Fruit fly (Drosophila melanogaster) whole organism, embryonic: Measurements from ENCODE around the gene Polr1H.

Source experiments
- Abd-B ChIP-seq: fragments of 200-800 bp; sonication (Bioruptor generic); optimal IDR thresholded peaks from 2 replicates; lab custom pipeline; 2018; ENCODE audit warnings: missing biosample characterization, mild to moderate bottlenecking, missing genetic modification characterization, moderate library complexity
- C15 ChIP-seq: fragments of 200-800 bp; sonication (Bioruptor generic); IDR thresholded peaks from 3 replicates; pipeline ENCODE4 v1.3.6; 2022; ENCODE audit warnings: missing biosample characterization, missing genetic modification characterization
- CG11398 ChIP-seq: fragments of 200-800 bp; sonication (Bioruptor generic); optimal IDR thresholded peaks from 2 replicates; lab custom pipeline; 2016; ENCODE audit warnings: missing biosample characterization, missing genetic modification characterization
- CG11696 ChIP-seq: fragments of 200-800 bp; sonication (Bioruptor generic); IDR thresholded peaks from 2 replicates; pipeline ENCODE4 v1.3.6; 2022; ENCODE audit warnings: missing biosample characterization, missing genetic modification characterization
- CG12071 ChIP-seq: fragments of 200-800 bp; sonication (Bioruptor generic); optimal IDR thresholded peaks from 3 replicates; lab custom pipeline; 2018; ENCODE audit warnings: missing biosample characterization, mild to moderate bottlenecking, missing genetic modification characterization
- CG14667 ChIP-seq: fragments of 200-800 bp; sonication (Bioruptor generic); IDR thresholded peaks from 2 replicates; pipeline ENCODE4 v1.3.6; 2022; ENCODE audit warnings: missing biosample characterization, missing genetic modification characterization
- CG14860 ChIP-seq: fragments of 200-800 bp; sonication (Bioruptor generic); IDR thresholded peaks from 3 replicates; pipeline ENCODE4 v1.3.6; 2022; ENCODE audit warnings: missing biosample characterization, missing genetic modification characterization; ENCODE audit not compliant: partially characterized antibody
- CG17568 ChIP-seq: fragments of 200-800 bp; sonication (Bioruptor generic); optimal IDR thresholded peaks from 2 replicates; lab custom pipeline; 2018; ENCODE audit warnings: missing biosample characterization, mild to moderate bottlenecking, missing genetic modification characterization, moderate library complexity
- CG18599 ChIP-seq: fragments of 200-800 bp; sonication (Bioruptor generic); optimal IDR thresholded peaks from 3 replicates; lab custom pipeline; 2017; ENCODE audit warnings: missing biosample characterization, missing genetic modification characterization, mild to moderate bottlenecking, moderate library complexity, missing genetic modification reagents
- CG2129 ChIP-seq: fragments of 200-800 bp; sonication (Bioruptor generic); IDR thresholded peaks from 2 replicates; pipeline ENCODE4 v1.3.6; 2022; ENCODE audit warnings: missing biosample characterization, missing genetic modification characterization; ENCODE audit not compliant: partially characterized antibody
- CG2678 ChIP-seq: fragments of 200-800 bp; sonication (Bioruptor generic); optimal IDR thresholded peaks from 3 replicates; lab custom pipeline; 2019; ENCODE audit warnings: missing biosample characterization, mild to moderate bottlenecking, missing genetic modification characterization, moderate library complexity
- CG3163 ChIP-seq: fragments of 200-800 bp; sonication (Bioruptor generic); optimal IDR thresholded peaks from 3 replicates; lab custom pipeline; 2016; ENCODE audit warnings: missing biosample characterization, missing genetic modification characterization
- CG4707 ChIP-seq: fragments of 200-800 bp; sonication (Bioruptor generic); optimal IDR thresholded peaks from 2 replicates; lab custom pipeline; 2018; ENCODE audit warnings: missing biosample characterization, mild to moderate bottlenecking, missing genetic modification characterization, moderate library complexity
- CG5953 ChIP-seq: fragments of 200-800 bp; sonication (Bioruptor generic); IDR thresholded peaks from 2 replicates; pipeline ENCODE4 v1.3.6; 2022; ENCODE audit warnings: missing biosample characterization, missing genetic modification characterization
- CG8765 ChIP-seq: fragments of 200-800 bp; sonication (Bioruptor generic); IDR thresholded peaks from 2 replicates; pipeline ENCODE4 v1.3.6; 2022; ENCODE audit warnings: missing biosample characterization, missing genetic modification characterization
- Dbx ChIP-seq: fragments of 200-800 bp; sonication (Bioruptor generic); IDR thresholded peaks from 3 replicates; pipeline ENCODE4 v1.3.6; 2022; ENCODE audit warnings: missing biosample characterization, missing genetic modification characterization
- Deaf1 ChIP-seq: fragments of 200-800 bp; optimal IDR thresholded peaks from 3 replicates; lab custom pipeline; 2019; ENCODE audit warnings: missing biosample characterization, mild to moderate bottlenecking, missing genetic modification characterization, moderate library complexity
- Dek ChIP-seq: fragments of 200-800 bp; sonication (Bioruptor generic); optimal IDR thresholded peaks from 3 replicates; lab custom pipeline; 2019; ENCODE audit warnings: missing biosample characterization, mild to moderate bottlenecking, missing genetic modification characterization, moderate library complexity
- E2f2 ChIP-seq: fragments of 200-800 bp; sonication (Bioruptor generic); IDR thresholded peaks from 2 replicates; pipeline ENCODE4 v1.3.6; 2022; ENCODE audit warnings: missing biosample characterization, missing genetic modification characterization
- HmgD ChIP-seq: fragments of 200-800 bp; sonication (Bioruptor generic); optimal IDR thresholded peaks from 3 replicates; lab custom pipeline; 2016; ENCODE audit warnings: missing biosample characterization, missing genetic modification characterization
- Hr51 ChIP-seq, 2 experiments: fragments of 200-800 bp; sonication (Bioruptor generic); optimal IDR thresholded peaks; 2 replicates in 1 of 2; 3 replicates in 1 of 2; lab custom pipeline; 2016 to 2018; ENCODE audit warnings: missing biosample characterization in 2 of 2, missing genetic modification characterization in 2 of 2, mild to moderate bottlenecking in 1 of 2, moderate library complexity in 1 of 2
- Jarid2 ChIP-seq: fragments of 200-800 bp; sonication (Bioruptor generic); optimal IDR thresholded peaks from 3 replicates; lab custom pipeline; 2017; ENCODE audit warnings: mild to moderate bottlenecking, missing biosample characterization, missing genetic modification reagents, missing genetic modification characterization
- Mad ChIP-seq: fragments of 200-800 bp; sonication (Bioruptor generic); optimal IDR thresholded peaks from 2 replicates; lab custom pipeline; 2016; ENCODE audit warnings: missing biosample characterization, missing genetic modification characterization
- Max ChIP-seq: fragments of 200-800 bp; sonication (Bioruptor generic); optimal IDR thresholded peaks from 2 replicates; lab custom pipeline; 2016; ENCODE audit warnings: missing biosample characterization, mild to moderate bottlenecking, missing genetic modification characterization
- NC2α ChIP-seq: fragments of 200-800 bp; sonication (Bioruptor generic); optimal IDR thresholded peaks from 2 replicates; lab custom pipeline; 2016; ENCODE audit warnings: missing biosample characterization, missing genetic modification characterization
- Oaz ChIP-seq: fragments of 200-800 bp; sonication (Bioruptor generic); IDR thresholded peaks from 2 replicates; pipeline ENCODE4 v1.3.6; 2022; ENCODE audit warnings: missing biosample characterization, missing genetic modification characterization
- Oli ChIP-seq: fragments of 200-800 bp; sonication (Bioruptor generic); optimal IDR thresholded peaks from 2 replicates; lab custom pipeline; 2018; ENCODE audit warnings: missing biosample characterization, mild to moderate bottlenecking, missing genetic modification characterization, moderate library complexity
- Rfx ChIP-seq: fragments of 200-800 bp; sonication (Bioruptor generic); IDR thresholded peaks from 2 replicates; pipeline ENCODE4 v1.3.6; 2022; ENCODE audit warnings: missing biosample characterization, missing genetic modification characterization
- YL-1 ChIP-seq: fragments of 200-800 bp; sonication (Bioruptor generic); optimal IDR thresholded peaks from 3 replicates; lab custom pipeline; 2017; ENCODE audit warnings: missing biosample characterization, mild to moderate bottlenecking, missing genetic modification characterization
- abd-A ChIP-seq: fragments of 200-800 bp; sonication (Bioruptor generic); optimal IDR thresholded peaks from 3 replicates; lab custom pipeline; 2019; ENCODE audit warnings: missing biosample characterization, mild to moderate bottlenecking, missing genetic modification characterization, moderate library complexity
- amos ChIP-seq: fragments of 200-800 bp; sonication (Bioruptor generic); IDR thresholded peaks from 2 replicates; pipeline ENCODE4 v1.3.6; 2022; ENCODE audit warnings: missing biosample characterization, missing genetic modification characterization; ENCODE audit not compliant: partially characterized antibody
- bab2 ChIP-seq: fragments of 200-800 bp; sonication (Bioruptor generic); optimal IDR thresholded peaks from 2 replicates; lab custom pipeline; 2016; ENCODE audit warnings: missing biosample characterization, missing genetic modification characterization
- cas ChIP-seq: fragments of 200-800 bp; sonication (Bioruptor generic); IDR thresholded peaks from 2 replicates; pipeline ENCODE4 v1.3.6; 2022; ENCODE audit warnings: missing biosample characterization, missing genetic modification characterization
- caup ChIP-seq: fragments of 200-800 bp; sonication (Bioruptor generic); optimal IDR thresholded peaks from 3 replicates; lab custom pipeline; 2017; ENCODE audit warnings: missing biosample characterization, mild to moderate bottlenecking, missing genetic modification characterization, moderate library complexity; ENCODE audit not compliant: severe bottlenecking
- esg ChIP-seq: fragments of 200-800 bp; sonication (Bioruptor generic); conservative IDR thresholded peaks from 2 replicates; pipeline ENCODE4 v1.3.6; 2022; ENCODE audit warnings: missing biosample characterization, missing genetic modification characterization
- gcm2 ChIP-seq: fragments of 200-800 bp; sonication (Bioruptor generic); optimal IDR thresholded peaks from 2 replicates; lab custom pipeline; 2016; ENCODE audit warnings: missing biosample characterization, missing genetic modification characterization
- h ChIP-seq: fragments of >200 bp; optimal IDR thresholded peaks from 2 replicates; lab custom pipeline; 2017
- jigr1 ChIP-seq: fragments of 200-800 bp; sonication (Bioruptor generic); IDR thresholded peaks from 3 replicates; pipeline ENCODE4 v1.3.6; 2022; ENCODE audit warnings: missing biosample characterization, missing genetic modification characterization
- lmd ChIP-seq: fragments of 200-800 bp; sonication (Bioruptor generic); IDR thresholded peaks from 2 replicates; pipeline ENCODE4 v1.3.6; 2022; ENCODE audit warnings: missing biosample characterization, missing genetic modification characterization
- p53 ChIP-seq: fragments of 200-800 bp; sonication (Bioruptor generic); optimal IDR thresholded peaks from 2 replicates; lab custom pipeline; 2016; ENCODE audit warnings: missing biosample characterization, missing genetic modification characterization
- peb ChIP-seq: fragments of 200-800 bp; sonication (Bioruptor generic); IDR thresholded peaks from 2 replicates; pipeline ENCODE4 v1.3.6; 2022; ENCODE audit warnings: missing biosample characterization, missing genetic modification characterization
- pho ChIP-seq: fragments of 200-800 bp; sonication (Bioruptor generic); optimal IDR thresholded peaks from 2 replicates; lab custom pipeline; 2016; ENCODE audit warnings: missing biosample characterization, missing genetic modification characterization
- pum ChIP-seq: fragments of 200-800 bp; sonication (Bioruptor generic); optimal IDR thresholded peaks from 2 replicates; lab custom pipeline; 2016; ENCODE audit warnings: missing biosample characterization, missing genetic modification characterization
- sc ChIP-seq, 3 experiments: fragments of >200 bp in 2 of 3; fragments of 200-800 bp in 1 of 3; sonication (Bioruptor generic) in 1 of 3; optimal IDR thresholded peaks; 2 replicates in 2 of 3; 3 replicates in 1 of 3; lab custom pipeline; 2017; ENCODE audit warnings: mild to moderate bottlenecking in 1 of 3, missing biosample characterization in 1 of 3, missing genetic modification characterization in 1 of 3, missing genetic modification reagents in 1 of 3
- sima ChIP-seq: fragments of 200-800 bp; sonication (Bioruptor generic); optimal IDR thresholded peaks from 2 replicates; lab custom pipeline; 2016; ENCODE audit warnings: missing biosample characterization, missing genetic modification characterization
- slp2 ChIP-seq: fragments of 200-800 bp; sonication (Bioruptor generic); optimal IDR thresholded peaks from 2 replicates; lab custom pipeline; 2016; ENCODE audit warnings: missing biosample characterization, missing genetic modification characterization
- ssp ChIP-seq: fragments of 200-800 bp; sonication (Bioruptor generic); IDR thresholded peaks from 2 replicates; pipeline ENCODE4 v1.3.6; 2022; ENCODE audit warnings: missing biosample characterization, missing genetic modification characterization
- tna ChIP-seq: fragments of 200-800 bp; sonication (Bioruptor generic); IDR thresholded peaks from 2 replicates; pipeline ENCODE4 v1.3.6; 2022; ENCODE audit warnings: missing biosample characterization, missing genetic modification characterization; ENCODE audit not compliant: partially characterized antibody
- toy ChIP-seq: fragments of 200-800 bp; sonication (Bioruptor generic); IDR thresholded peaks from 2 replicates; pipeline ENCODE4 v1.3.6; 2022; ENCODE audit warnings: missing biosample characterization, missing genetic modification characterization
- trem ChIP-seq: fragments of 200-800 bp; optimal IDR thresholded peaks from 3 replicates; lab custom pipeline; 2019; ENCODE audit warnings: missing biosample characterization, mild to moderate bottlenecking, missing genetic modification characterization, moderate library complexity

Polr1H gene

DNA sequence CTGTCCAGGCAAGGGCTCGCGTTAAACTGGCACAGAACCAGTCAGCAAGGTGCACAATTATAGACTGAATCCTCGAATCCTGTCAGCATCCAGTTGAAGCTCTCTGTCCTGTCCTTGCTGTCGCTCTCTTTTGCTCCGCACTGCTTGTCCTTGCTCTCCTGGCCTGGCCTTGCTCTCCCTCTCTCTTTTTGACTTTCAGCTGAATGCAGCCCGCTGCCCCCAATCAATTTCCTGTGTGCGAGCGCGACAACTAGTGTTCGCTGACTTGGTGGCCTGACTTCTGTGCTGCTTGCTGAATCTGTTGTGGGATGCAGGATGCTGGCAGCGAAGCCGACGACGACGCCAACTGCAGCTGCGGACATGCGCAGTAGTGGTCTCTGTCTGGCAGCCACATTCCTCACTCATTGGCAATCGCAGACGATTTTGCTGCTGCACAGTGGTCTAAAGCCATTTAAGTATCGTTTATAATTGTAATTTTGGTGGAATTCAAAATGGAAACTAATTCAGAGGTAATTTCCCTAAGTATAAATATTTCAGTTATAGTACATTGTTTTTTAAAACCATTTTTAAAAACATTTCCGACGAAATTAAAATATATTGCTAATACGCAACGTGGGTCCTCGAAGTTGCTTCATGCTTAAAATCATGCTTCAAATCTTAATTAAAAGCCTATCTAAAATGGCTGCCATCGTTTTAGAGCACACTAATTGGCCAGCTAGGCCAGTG, 31.1 kb upstream of the Polr1H start:
- no peak for TF ChIP-seq CG14860 (GFP tag; lab: Robert Waterston, UW)
- TF ChIP-seq HmgD (GFP tag; lab: Kevin White, UChicago), result no peak
- TF ChIP-seq Jarid2 (GFP tag; lab: Kevin White, UChicago), result peak; percentile 45
- TF ChIP-seq bab2 (GFP tag; lab: Kevin White, UChicago), result no peak
- no peak for TF ChIP-seq CG3163 (GFP tag; lab: Kevin White, UChicago)
- TF ChIP-seq abd-A, result no peak
- no peak for TF ChIP-seq esg (GFP tag; lab: Robert Waterston, UW)
- TF ChIP-seq CG2678 (tag; lab: Kevin White, UChicago), result peak; percentile 54
- no peak for TF ChIP-seq CG17568 (GFP tag; lab: Kevin White, UChicago)
- TF ChIP-seq Dbx (GFP tag; lab: Robert Waterston, UW), result no peak
- no peak for TF ChIP-seq gcm2 (GFP tag; lab: Kevin White, UChicago)
- no peak for TF ChIP-seq CG14667 (GFP tag; lab: Robert Waterston, UW)
- no peak for TF ChIP-seq p53 (GFP tag; lab: Kevin White, UChicago)
- TF ChIP-seq CG4707, result no peak
- no peak for TF ChIP-seq pum
- TF ChIP-seq sima (GFP tag; lab: Kevin White, UChicago), result no peak
- TF ChIP-seq pho (GFP tag; lab: Kevin White, UChicago), result peak; percentile 20
- no peak for TF ChIP-seq Oli (tag; lab: Kevin White, UChicago)
- no peak for TF ChIP-seq E2f2
- no peak for TF ChIP-seq trem (tag; lab: Kevin White, UChicago)
- TF ChIP-seq toy (GFP tag; lab: Robert Waterston, UW), result no peak
- TF ChIP-seq Max (GFP tag; lab: Kevin White, UChicago), result no peak
- no peak for TF ChIP-seq YL-1 (GFP tag; lab: Kevin White, UChicago)
- no peak for TF ChIP-seq peb (GFP tag; lab: Robert Waterston, UW)
- no peak for TF ChIP-seq h (lab: Kevin White, UChicago)
- TF ChIP-seq Mad (GFP tag; lab: Kevin White, UChicago), result no peak
- TF ChIP-seq amos, result no peak
- TF ChIP-seq Rfx (GFP tag; lab: Robert Waterston, UW), result 0 out of 2 replicates have a peak, but pooled peaks have one; percentile 16
- TF ChIP-seq CG18599 (GFP tag; lab: Kevin White, UChicago), result peak; percentile 70
- TF ChIP-seq Abd-B, result no peak
- TF ChIP-seq C15, result no peak
- no peak for TF ChIP-seq CG2129 (GFP tag; lab: Robert Waterston, UW)
- peak in 1 of 2 experiments; percentile 35 for TF ChIP-seq Hr51 (GFP tag; optimal IDR thresholded peaks at IDR 0.05; lab: Kevin White, UChicago)
- TF ChIP-seq CG8765 (GFP tag; lab: Robert Waterston, UW), result no peak
- TF ChIP-seq Dek (tag; lab: Kevin White, UChicago), result no peak
- TF ChIP-seq CG11398 (GFP tag; lab: Kevin White, UChicago), result no peak
- TF ChIP-seq caup (GFP tag; lab: Kevin White, UChicago), result no peak
- no peak for TF ChIP-seq Deaf1 (tag; lab: Kevin White, UChicago)
- no peak for TF ChIP-seq CG11696 (GFP tag; lab: Robert Waterston, UW)
- TF ChIP-seq lmd (GFP tag; lab: Robert Waterston, UW), result no peak
- TF ChIP-seq CG5953 (GFP tag; lab: Robert Waterston, UW), result no peak
- TF ChIP-seq cas (GFP tag; lab: Robert Waterston, UW), result no peak
- TF ChIP-seq CG12071, result no peak
- no peak for TF ChIP-seq slp2
- TF ChIP-seq tna, result no peak
- no peak for TF ChIP-seq Oaz (GFP tag; lab: Robert Waterston, UW)
- no peak for TF ChIP-seq sc (optimal IDR thresholded peaks at IDR 0.05; lab: Kevin White, UChicago)
- no peak for TF ChIP-seq sc (GFP tag; optimal IDR thresholded peaks at IDR 0.05; lab: Kevin White, UChicago)
- TF ChIP-seq NC2α (GFP tag; lab: Kevin White, UChicago), result no peak
- TF ChIP-seq ssp (GFP tag; lab: Robert Waterston, UW), result no peak
- TF ChIP-seq jigr1 (GFP tag; lab: Robert Waterston, UW), result no peak
